Worm (Caenorhabditis elegans): Measurements from ENCODE around the gene Y108G3AL.2.

ce11 chrV:122750-123149, 44.0 kb upstream of the Y108G3AL.2 start, which contains the start of gene cgp-1:
- TF ChIP-seq ceh-82 (tag; optimal IDR thresholded peaks at IDR 0.05) (no peak), ama-1 (optimal IDR thresholded peaks at IDR 0.05) (peak; percentile 8), nhr-237 (tag; optimal IDR thresholded peaks at IDR 0.05) (no peak), snpc-4 (tag; optimal IDR thresholded peaks at IDR 0.05) (no peak), ZK546.5 (tag; optimal IDR thresholded peaks at IDR 0.05) (no peak), peb-1 (tag; optimal IDR thresholded peaks at IDR 0.05) (no peak), lsy-2 (tag; optimal IDR thresholded peaks at IDR 0.05) (peak in 1 of 2 experiments; percentile 11), nhr-10 (tag; optimal IDR thresholded peaks at IDR 0.05) (no peak), ztf-4 (tag; optimal IDR thresholded peaks at IDR 0.05) (no peak), nhr-12 (tag; optimal IDR thresholded peaks at IDR 0.05) (no peak), nhr-21 (tag; optimal IDR thresholded peaks at IDR 0.05) (no peak), sma-9 (GFP tag; optimal IDR thresholded peaks at IDR 0.05) (no peak), sma-9 (tag; optimal IDR thresholded peaks at IDR 0.05) (no peak), unc-62 (GFP tag; optimal IDR thresholded peaks at IDR 0.05) (no peak), mab-5 (tag; optimal IDR thresholded peaks at IDR 0.05) (no peak)

All from whole organism, L2 larva.